Worm (Caenorhabditis elegans) whole organism, L4/young adult: ENCODE data around the gene srj-11.

ENCODE experiments used
- W03F9.2 ChIP-seq: fragments of 150-350 bp; optimal IDR thresholded peaks from 2 replicates; lab custom pipeline; 2014; ENCODE audit warnings: missing biosample characterization, missing genetic modification characterization
- dao-5 ChIP-seq: sonication (generic microtip); optimal IDR thresholded peaks from 2 replicates; lab custom pipeline; 2016; ENCODE audit warnings: missing genotype, missing genetic modification characterization, moderate library complexity, missing compliant biosample characterization
- him-1 ChIP-seq: sonication (generic microtip); optimal IDR thresholded peaks from 2 replicates; lab custom pipeline; 2016; ENCODE audit warnings: missing genotype, missing genetic modification reagents, missing genetic modification characterization, missing compliant biosample characterization

- TF ChIP-seq him-1 (tag; lab: Kevin White, UChicago) = no peak
- no peak for TF ChIP-seq dao-5 (tag; lab: Kevin White, UChicago)
- TF ChIP-seq W03F9.2 (tag; lab: Kevin White, UChicago) = no peak
Observed at ce11 chrV:3288134-3288533, 46.9 kb downstream of the srj-11 start.
